Worm (Caenorhabditis elegans) whole organism, L1 larva: ENCODE data around the gene srh-192.

Experiments
- C34B4.2 ChIP-seq: sonication (generic microtip); optimal IDR thresholded peaks from 2 replicates; lab custom pipeline; 2017; ENCODE audit warnings: mild to moderate bottlenecking, missing genetic modification characterization, missing compliant biosample characterization
- Y116A8C.19 ChIP-seq: sonication (generic microtip); optimal IDR thresholded peaks from 2 replicates; lab custom pipeline; 2016; ENCODE audit warnings: missing compliant biosample characterization, missing genetic modification characterization, borderline replicate concordance
- fkh-10 ChIP-seq: sonication (generic microtip); optimal IDR thresholded peaks from 2 replicates; lab custom pipeline; 2017; ENCODE audit warnings: missing biosample characterization, missing genetic modification reagents, missing genetic modification characterization
- hlh-17 ChIP-seq: fragments of 200-800 bp; sonication (Bioruptor generic); optimal IDR thresholded peaks from 2 replicates; lab custom pipeline; 2018; ENCODE audit warnings: missing genetic modification characterization, mild to moderate bottlenecking, missing compliant biosample characterization, moderate library complexity, borderline replicate concordance
- lir-3 ChIP-seq: sonication (generic microtip); optimal IDR thresholded peaks from 2 replicates; lab custom pipeline; 2016; ENCODE audit warnings: mild to moderate bottlenecking, missing genetic modification characterization, moderate library complexity, missing compliant biosample characterization; ENCODE audit not compliant: poor library complexity
- mdl-1 ChIP-seq, 2 experiments: fragments of 150-350 bp; optimal IDR thresholded peaks; 2 replicates each; lab custom pipeline; 2014 to 2017; ENCODE audit warnings: missing biosample characterization in 2 of 2, missing genetic modification characterization in 2 of 2, inconsistent platforms in 1 of 2
- nhr-11 ChIP-seq: fragments of 150-350 bp; optimal IDR thresholded peaks from 2 replicates; lab custom pipeline; 2014; ENCODE audit warnings: missing biosample characterization, missing genetic modification characterization
- nhr-12 ChIP-seq: sonication (generic microtip); optimal IDR thresholded peaks from 2 replicates; lab custom pipeline; 2017; ENCODE audit warnings: missing biosample characterization, missing genetic modification characterization
- nhr-76 ChIP-seq: sonication (generic microtip); optimal IDR thresholded peaks from 2 replicates; lab custom pipeline; 2017; ENCODE audit warnings: missing biosample characterization, missing genetic modification characterization
- sup-37 ChIP-seq: fragments of 200-800 bp; sonication (Bioruptor generic); optimal IDR thresholded peaks from 2 replicates; lab custom pipeline; 2018; ENCODE audit warnings: mild to moderate bottlenecking, missing genetic modification characterization, missing compliant biosample characterization
- unc-62 ChIP-seq: fragments of 150-350 bp; optimal IDR thresholded peaks from 2 replicates; lab custom pipeline; 2014; ENCODE audit warnings: missing biosample characterization, missing genetic modification reagents, missing genetic modification characterization
- zag-1 ChIP-seq: fragments of 150-350 bp; optimal IDR thresholded peaks from 2 replicates; lab custom pipeline; 2014; ENCODE audit warnings: missing biosample characterization, missing genetic modification characterization
- ztf-4 ChIP-seq: fragments of 150-350 bp; optimal IDR thresholded peaks from 2 replicates; lab custom pipeline; 2014; ENCODE audit warnings: missing biosample characterization, missing genetic modification characterization

ce11 chrV:4299741-4300140 lies 15.2 kb downstream of the srh-192 start, which contains the start of gene ZC132.3:
- no peak for TF ChIP-seq fkh-10 (GFP tag; lab: Kevin White, UChicago)
- no peak for TF ChIP-seq zag-1
- no peak for TF ChIP-seq nhr-11
- TF ChIP-seq sup-37 (GFP tag; lab: Kevin White, UChicago): no peak
- no peak for TF ChIP-seq Y116A8C.19 (tag; lab: Kevin White, UChicago)
- TF ChIP-seq nhr-76: no peak
- TF ChIP-seq lir-3 (tag; lab: Kevin White, UChicago): no peak
- no peak for TF ChIP-seq ztf-4 (tag; lab: Kevin White, UChicago)
- no peak for TF ChIP-seq nhr-12 (tag; lab: Kevin White, UChicago)
- no peak for TF ChIP-seq mdl-1 (tag; optimal IDR thresholded peaks at IDR 0.05; lab: Kevin White, UChicago)
- TF ChIP-seq unc-62 (GFP tag; lab: Kevin White, UChicago): no peak
- no peak for TF ChIP-seq hlh-17 (GFP tag; lab: Kevin White, UChicago)
- TF ChIP-seq C34B4.2 (tag; lab: Kevin White, UChicago): no peak
